Fruit fly (Drosophila melanogaster): ENCODE data around the gene Npc2h.

Npc2h gene

DNA sequence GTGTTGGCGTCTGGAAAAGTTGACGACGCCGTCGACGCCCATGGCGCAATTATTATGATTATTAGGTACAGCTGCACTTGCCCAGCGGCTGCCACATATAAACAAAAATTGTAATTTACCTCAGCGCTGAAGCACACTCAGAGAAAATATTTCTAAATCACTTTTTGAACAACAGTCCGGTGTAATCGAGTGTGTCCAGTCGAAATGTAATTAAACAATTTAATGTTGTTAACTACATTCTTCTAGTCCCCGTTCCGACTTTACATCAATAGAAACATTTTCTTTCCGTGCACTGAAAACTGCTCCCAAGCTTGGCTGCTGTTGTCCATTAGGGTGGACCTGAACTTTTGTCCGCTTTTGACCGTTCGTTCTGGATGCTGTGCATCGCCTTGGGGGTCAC is 17.1 kb downstream of the Npc2h start (continued):
- TF ChIP-seq dysf (GFP tag; IDR thresholded peaks at IDR 0.05) (peak; percentile 27; the same call in 2 of the 3 replicates), inv (GFP tag; IDR thresholded peaks at IDR 0.05; ENCODE audit: partially characterized antibody) (no peak), Hr3 (GFP tag; optimal IDR thresholded peaks at IDR 0.05) (no peak), D19B (GFP tag; optimal IDR thresholded peaks at IDR 0.05) (no peak), ab (GFP tag; optimal IDR thresholded peaks at IDR 0.05) (no peak), CG11456 (GFP tag; IDR thresholded peaks at IDR 0.05) (no peak), CG6272 (GFP tag; IDR thresholded peaks at IDR 0.05) (0 out of 2 replicates have a peak, but pooled peaks have one; percentile 6), CG3847 (GFP tag; IDR thresholded peaks at IDR 0.05) (no peak), sens (GFP tag) (peak; percentile 87), CG30403 (GFP tag; optimal IDR thresholded peaks at IDR 0.05) (peak; percentile 32), Scr (GFP tag; IDR thresholded peaks at IDR 0.05; ENCODE audit: partially characterized antibody) (no peak), row (GFP tag; IDR thresholded peaks at IDR 0.05) (peak; percentile 37; the same call in 1 of the 3 replicates), Rx (GFP tag; IDR thresholded peaks at IDR 0.05) (no peak), CG2120 (GFP tag; optimal IDR thresholded peaks at IDR 0.05) (no peak), CG10543 (GFP tag; optimal IDR thresholded peaks at IDR 0.05) (no peak), ci (GFP tag; IDR thresholded peaks at IDR 0.05) (peak; percentile 62; the same call in 1 of the 3 replicates), C15 (GFP tag; IDR thresholded peaks at IDR 0.05) (no peak), CG15601 (tag; optimal IDR thresholded peaks at IDR 0.05) (no peak), unc-4 (GFP tag; IDR thresholded peaks at IDR 0.05; ENCODE audit: partially characterized antibody) (no peak), az2 (GFP tag; optimal IDR thresholded peaks at IDR 0.05) (peak; percentile 10), tin (GFP tag; optimal IDR thresholded peaks at IDR 0.05) (no peak), dati (GFP tag; IDR thresholded peaks at IDR 0.05) (no peak), CG17802 (tag; optimal IDR thresholded peaks at IDR 0.05) (no peak), CG31224 (GFP tag; IDR thresholded peaks at IDR 0.05) (no peak), hbn (GFP tag; IDR thresholded peaks at IDR 0.05; ENCODE audit: partially characterized antibody) (no peak), CG2712 (tag; optimal IDR thresholded peaks at IDR 0.05) (peak; percentile 14), CG10959 (GFP tag; IDR thresholded peaks at IDR 0.05) (no peak), Fer1 (GFP tag; optimal IDR thresholded peaks at IDR 0.05) (no peak), Taf1 (GFP tag; IDR thresholded peaks at IDR 0.05) (no peak), CG2678 (tag; optimal IDR thresholded peaks at IDR 0.05) (peak; percentile 21), Ptx1 (GFP tag; IDR thresholded peaks at IDR 0.05) (0 out of 2 replicates have a peak, but pooled peaks have one; percentile 25), CG17568 (GFP tag; optimal IDR thresholded peaks at IDR 0.05) (no peak), Atf-2 (GFP tag; optimal IDR thresholded peaks at IDR 0.05) (no peak), CG12104 (GFP tag; optimal IDR thresholded peaks at IDR 0.05) (no peak), CG11560 (tag; IDR thresholded peaks at IDR 0.05) (no peak), pum (GFP tag; optimal IDR thresholded peaks at IDR 0.05) (peak; percentile 13), Sox102F (GFP tag; optimal IDR thresholded peaks at IDR 0.05) (peak; percentile 29), bsh (GFP tag; optimal IDR thresholded peaks at IDR 0.05) (peak in 1 of 2 experiments; percentile 40), CG15696 (tag; optimal IDR thresholded peaks at IDR 0.05) (no peak), shn (GFP tag; optimal IDR thresholded peaks at IDR 0.05) (no peak), Bteb2 (GFP tag; optimal IDR thresholded peaks at IDR 0.05) (no peak), Med (GFP tag) (peak; percentile 86), CG5180 (GFP tag; optimal IDR thresholded peaks at IDR 0.05) (no peak), CG12236 (GFP tag; optimal IDR thresholded peaks at IDR 0.05) (no peak), CG17612 (GFP tag; IDR thresholded peaks at IDR 0.05) (no peak), dmrt11E (tag; optimal IDR thresholded peaks at IDR 0.05) (peak; percentile 5), kah (GFP tag; optimal IDR thresholded peaks at IDR 0.05) (no peak), tap (tag; optimal IDR thresholded peaks at IDR 0.05) (no peak), kni (GFP tag; optimal IDR thresholded peaks at IDR 0.05) (no peak), CG14710 (tag; optimal IDR thresholded peaks at IDR 0.05) (no peak), CG43689 (GFP tag; IDR thresholded peaks at IDR 0.05) (no peak), Ets97D (GFP tag; optimal IDR thresholded peaks at IDR 0.05) (no peak)

Data from whole organism, embryonic.